Worm (Caenorhabditis elegans) whole organism, L4 larva: ENCODE results near the gene isy-1.

ENCODE experiments used
- F10B5.3 ChIP-seq: sonication (generic microtip); optimal IDR thresholded peaks from 2 replicates; lab custom pipeline; 2016; ENCODE audit warnings: mild to moderate bottlenecking, missing genetic modification characterization, missing compliant biosample characterization
- F44E2.7 ChIP-seq: fragments of 200-800 bp; sonication (Bioruptor generic); IDR thresholded peaks from 2 replicates; pipeline ENCODE4 v2.1.2; 2022; ENCODE audit warnings: missing genetic modification characterization, missing compliant biosample characterization
- F49E8.2 ChIP-seq: sonication (generic microtip); optimal IDR thresholded peaks from 2 replicates; lab custom pipeline; 2016; ENCODE audit warnings: missing compliant biosample characterization, mild to moderate bottlenecking, missing genetic modification characterization, borderline replicate concordance
- T20F7.1 ChIP-seq: fragments of 200-800 bp; sonication (Bioruptor generic); optimal IDR thresholded peaks from 2 replicates; lab custom pipeline; 2018; ENCODE audit warnings: mild to moderate bottlenecking, missing genetic modification characterization, missing compliant biosample characterization
- Y105C5A.15 ChIP-seq: fragments of 200-800 bp; sonication (Bioruptor generic); IDR thresholded peaks from 2 replicates; pipeline ENCODE4 v1.3.6; 2022; ENCODE audit warnings: missing genetic modification characterization, missing compliant biosample characterization
- Y75B8A.6 ChIP-seq: fragments of 200-800 bp; sonication (Bioruptor generic); IDR thresholded peaks from 2 replicates; pipeline ENCODE4 v1.3.6; 2022; ENCODE audit warnings: missing genetic modification reagents, missing genetic modification characterization, missing compliant biosample characterization
- ZK546.5 ChIP-seq, 2 experiments: sonication (generic microtip); optimal IDR thresholded peaks; 2 replicates each; lab custom pipeline; 2017; ENCODE audit warnings: missing biosample characterization in 2 of 2, missing genetic modification characterization in 2 of 2
- aha-1 ChIP-seq: fragments of 150-350 bp; peaks from one replicate; lab custom pipeline; 2014; ENCODE audit warnings: missing biosample characterization, missing genetic modification characterization
- arid-1 ChIP-seq: fragments of 200-800 bp; sonication (Bioruptor generic); conservative IDR thresholded peaks from 2 replicates; pipeline ENCODE4 v1.3.6; 2022; ENCODE audit warnings: missing genetic modification reagents, missing genetic modification characterization, missing compliant biosample characterization
- attf-4 ChIP-seq: sonication (generic microtip); optimal IDR thresholded peaks from 3 replicates; lab custom pipeline; 2017; ENCODE audit warnings: missing biosample characterization, missing genetic modification characterization
- ces-1 ChIP-seq: fragments of 150-350 bp; sonication (generic microtip); optimal IDR thresholded peaks from 4 replicates; lab custom pipeline; 2014; ENCODE audit warnings: missing biosample characterization, missing genetic modification reagents, missing genetic modification characterization
- daf-16 ChIP-seq, 3 experiments: sonication (generic microtip); optimal IDR thresholded peaks; 2 replicates each; lab custom pipeline; 2016 to 2017; ENCODE audit warnings: missing genetic modification characterization in 3 of 3, missing genetic modification reagents in 3 of 3, mild to moderate bottlenecking in 2 of 3, missing compliant biosample characterization in 2 of 3, missing biosample characterization in 1 of 3, moderate library complexity in 1 of 3
- daf-19 ChIP-seq: fragments of 200-800 bp; sonication (Bioruptor generic); conservative IDR thresholded peaks from 2 replicates; pipeline ENCODE4 v1.3.6; 2022; ENCODE audit warnings: missing genetic modification characterization, missing compliant biosample characterization
- duxl-1 ChIP-seq: sonication (generic microtip); optimal IDR thresholded peaks from 2 replicates; lab custom pipeline; 2016; ENCODE audit warnings: mild to moderate bottlenecking, missing genetic modification characterization, moderate library complexity, missing compliant biosample characterization; ENCODE audit not compliant: poor library complexity
- dve-1 ChIP-seq: sonication (generic microtip); optimal IDR thresholded peaks from 2 replicates; lab custom pipeline; 2017; ENCODE audit warnings: antibody characterized with exemption, mild to moderate bottlenecking, missing genetic modification characterization, missing compliant biosample characterization; ENCODE audit not compliant: insufficient read depth
- egl-43 ChIP-seq: fragments of 200-800 bp; sonication (Bioruptor generic); IDR thresholded peaks from 2 replicates; pipeline ENCODE4 v1.3.6; 2022; ENCODE audit warnings: missing genetic modification reagents, missing genetic modification characterization, missing compliant biosample characterization
- hlh-30 ChIP-seq: sonication (generic microtip); optimal IDR thresholded peaks from 2 replicates; lab custom pipeline; 2017; ENCODE audit warnings: antibody characterized with exemption, mild to moderate bottlenecking, missing genetic modification characterization, missing compliant biosample characterization; ENCODE audit not compliant: insufficient read depth
- hmg-1.1 ChIP-seq: fragments of 200-800 bp; sonication (Bioruptor generic); IDR thresholded peaks from 2 replicates; pipeline ENCODE4 v1.3.6; 2022; ENCODE audit warnings: missing genetic modification reagents, missing genetic modification characterization, missing compliant biosample characterization
- lin-15B ChIP-seq: fragments of 150-350 bp; sonication (generic microtip); optimal IDR thresholded peaks from 3 replicates; lab custom pipeline; 2014; ENCODE audit warnings: missing biosample characterization, missing genetic modification characterization
- mdl-1 ChIP-seq, 2 experiments: fragments of 150-350 bp in 1 of 2; sonication (generic microtip) in 1 of 2; optimal IDR thresholded peaks; 2 replicates each; lab custom pipeline; 2014 to 2017; ENCODE audit warnings: missing biosample characterization in 2 of 2, missing genetic modification characterization in 2 of 2
- mdt-29 ChIP-seq: fragments of 200-800 bp; sonication (Bioruptor generic); IDR thresholded peaks from 2 replicates; pipeline ENCODE4 v1.3.6; 2022; ENCODE audit warnings: missing genetic modification reagents, missing genetic modification characterization, missing compliant biosample characterization
- mxl-3 ChIP-seq: fragments of 200-800 bp; sonication (Bioruptor generic); optimal IDR thresholded peaks from 2 replicates; lab custom pipeline; 2018; ENCODE audit warnings: mild to moderate bottlenecking, missing genetic modification characterization, missing compliant biosample characterization
- nhr-102 ChIP-seq: sonication (generic microtip); optimal IDR thresholded peaks from 2 replicates; lab custom pipeline; 2016; ENCODE audit warnings: mild to moderate bottlenecking, missing genetic modification characterization, moderate library complexity, missing compliant biosample characterization
- nhr-28 ChIP-seq: fragments of 150-350 bp; optimal IDR thresholded peaks from 2 replicates; lab custom pipeline; 2014; ENCODE audit warnings: missing biosample characterization, missing genetic modification characterization
- nhr-6 ChIP-seq: fragments of 150-350 bp; optimal IDR thresholded peaks from 2 replicates; lab custom pipeline; 2014; ENCODE audit warnings: missing biosample characterization, missing genetic modification characterization
- nhr-76 ChIP-seq: fragments of 150-350 bp; optimal IDR thresholded peaks from 2 replicates; lab custom pipeline; 2014; ENCODE audit warnings: missing biosample characterization, missing genetic modification characterization
- saeg-2 ChIP-seq: fragments of 200-800 bp; sonication (Bioruptor generic); IDR thresholded peaks from 2 replicates; pipeline ENCODE4 v1.3.6; 2022; ENCODE audit warnings: missing genetic modification reagents, missing genetic modification characterization, missing compliant biosample characterization
- skn-1 ChIP-seq: fragments of 150-350 bp; optimal IDR thresholded peaks from 2 replicates; lab custom pipeline; 2014; ENCODE audit warnings: missing biosample characterization, missing genetic modification characterization
- snpc-4 ChIP-seq: fragments of 150-350 bp; optimal IDR thresholded peaks from 2 replicates; lab custom pipeline; 2014; ENCODE audit warnings: missing biosample characterization, missing genetic modification characterization
- spr-3 ChIP-seq: fragments of 200-800 bp; sonication (Bioruptor generic); optimal IDR thresholded peaks from 2 replicates; lab custom pipeline; 2018; ENCODE audit warnings: mild to moderate bottlenecking, missing genetic modification characterization, missing compliant biosample characterization
- unc-62 ChIP-seq, 3 experiments: fragments of 150-350 bp in 1 of 3; sonication (generic microtip); optimal IDR thresholded peaks in 2 of 3; peaks in 1 of 3; 1 replicate in 1 of 3; 2 replicates in 2 of 3; lab custom pipeline; 2014 to 2017; ENCODE audit warnings: missing biosample characterization in 3 of 3, missing genetic modification characterization in 3 of 3, missing genetic modification reagents in 3 of 3, missing genotype in 1 of 3
- vab-7 ChIP-seq: fragments of 200-800 bp; sonication (Bioruptor generic); IDR thresholded peaks from 2 replicates; pipeline ENCODE4 v1.3.6; 2022; ENCODE audit warnings: missing genetic modification reagents, missing genetic modification characterization, missing compliant biosample characterization
- zag-1 ChIP-seq: fragments of 150-350 bp; optimal IDR thresholded peaks from 2 replicates; lab custom pipeline; 2014; ENCODE audit warnings: missing biosample characterization, missing genetic modification characterization
- zfp-2 ChIP-seq: sonication (generic microtip); optimal IDR thresholded peaks from 2 replicates; lab custom pipeline; 2016; ENCODE audit warnings: mild to moderate bottlenecking, missing genetic modification characterization, missing compliant biosample characterization

isy-1 gene

ce11 chrV:11013179-11013578 is 12.7 kb upstream of the isy-1 start:
- TF ChIP-seq attf-4 (tag; lab: Kevin White, UChicago), result no peak
- TF ChIP-seq unc-62 (GFP tag; optimal IDR thresholded peaks at IDR 0.05 in 1 of 2; lab: Kevin White, UChicago), result peak in 1 of 2 experiments; percentile 93
- TF ChIP-seq unc-62 (tag; optimal IDR thresholded peaks at IDR 0.05; lab: Kevin White, UChicago), result no peak

- TF ChIP-seq hmg-1.1 (GFP tag; lab: Robert Waterston, UW) (no peak), lin-15B (tag; lab: Kevin White, UChicago) (no peak), ZK546.5 (tag; optimal IDR thresholded peaks at IDR 0.05; lab: Kevin White, UChicago) (no peak), aha-1 (tag; lab: Kevin White, UChicago) (peak; percentile 59), Y75B8A.6 (GFP tag; lab: Robert Waterston, UW) (no peak), hlh-30 (tag; lab: Kevin White, UChicago) (peak; percentile 11), F10B5.3 (tag; lab: Kevin White, UChicago) (no peak), ces-1 (GFP tag; lab: Kevin White, UChicago) (no peak), Y105C5A.15 (GFP tag; lab: Robert Waterston, UW) (no peak), zag-1 (tag; lab: Kevin White, UChicago) (no peak), mxl-3 (GFP tag; lab: Kevin White, UChicago) (peak; percentile 7), T20F7.1 (GFP tag; lab: Kevin White, UChicago) (no peak), spr-3 (GFP tag; lab: Kevin White, UChicago) (no peak), nhr-28 (tag; lab: Kevin White, UChicago) (peak; percentile 1), saeg-2 (no peak), daf-16 (GFP tag; optimal IDR thresholded peaks at IDR 0.05; lab: Kevin White, UChicago) (no peak), daf-16 (tag; optimal IDR thresholded peaks at IDR 0.05; lab: Kevin White, UChicago) (no peak), duxl-1 (tag; lab: Kevin White, UChicago) (no peak), F49E8.2 (tag; lab: Kevin White, UChicago) (no peak), dve-1 (no peak), snpc-4 (no peak), nhr-102 (tag; lab: Kevin White, UChicago) (no peak), nhr-6 (tag; lab: Kevin White, UChicago) (no peak), attf-4 (tag; lab: Kevin White, UChicago) (no peak), arid-1 (GFP tag; lab: Robert Waterston, UW) (no peak)
Observed at ce11 chrV:11012419-11012818, 11.9 kb upstream of the isy-1 start, which contains the start of gene C13G3.1. Gene C13G3.1 (minus strand): TSS chrV:11012465.

- TF ChIP-seq T20F7.1 (GFP tag; lab: Kevin White, UChicago) (no peak), nhr-28 (tag; lab: Kevin White, UChicago) (peak; percentile 6)
Observed at ce11 chrV:11011807-11012206, 11.3 kb upstream of the isy-1 start.

- TF ChIP-seq daf-19 (GFP tag; lab: Robert Waterston, UW), result no peak
- TF ChIP-seq mdl-1 (tag; optimal IDR thresholded peaks at IDR 0.05; lab: Kevin White, UChicago), result no peak
- TF ChIP-seq mdt-29, result no peak
- TF ChIP-seq egl-43 (GFP tag; lab: Robert Waterston, UW), result no peak
- no peak for TF ChIP-seq F44E2.7
- TF ChIP-seq zfp-2, result no peak
- no peak for TF ChIP-seq skn-1 (tag; lab: Kevin White, UChicago)
- no peak for TF ChIP-seq vab-7 (GFP tag; lab: Robert Waterston, UW)
- TF ChIP-seq nhr-76 (tag; lab: Kevin White, UChicago), result no peak
Observed at ce11 chrV:11010768-11011167, 10.3 kb upstream of the isy-1 start.
